Fruit fly (Drosophila melanogaster) whole organism, adult: ENCODE measurements around the gene CG2691.

Source experiments
- CG11617 ChIP-seq: fragments of 200-800 bp; sonication (Bioruptor generic); optimal IDR thresholded peaks from 2 replicates; lab custom pipeline; 2017; ENCODE audit warnings: mild to moderate bottlenecking, missing biosample characterization, missing genetic modification reagents, missing genetic modification characterization
- CG12768 ChIP-seq: fragments of 200-800 bp; sonication (Bioruptor generic); optimal IDR thresholded peaks from 2 replicates; lab custom pipeline; 2017; ENCODE audit warnings: missing biosample characterization, missing genetic modification characterization, mild to moderate bottlenecking, moderate library complexity, missing genetic modification reagents
- CG14711 ChIP-seq: fragments of 200-800 bp; sonication (Bioruptor generic); optimal IDR thresholded peaks from 2 replicates; lab custom pipeline; 2018; ENCODE audit warnings: missing biosample characterization, mild to moderate bottlenecking, missing genetic modification characterization, moderate library complexity
- CG1620 ChIP-seq: fragments of 200-800 bp; sonication (Bioruptor generic); optimal IDR thresholded peaks from 2 replicates; lab custom pipeline; 2016; ENCODE audit warnings: missing biosample characterization, missing genetic modification characterization
- CG33017 ChIP-seq: fragments of 200-800 bp; sonication (Bioruptor generic); optimal IDR thresholded peaks from 2 replicates; lab custom pipeline; 2018; ENCODE audit warnings: missing biosample characterization, mild to moderate bottlenecking, missing genetic modification characterization, moderate library complexity
- CG5204 ChIP-seq: fragments of 200-800 bp; sonication (Bioruptor generic); optimal IDR thresholded peaks from 2 replicates; lab custom pipeline; 2016; ENCODE audit warnings: missing biosample characterization, missing genetic modification characterization
- CG7045 ChIP-seq: fragments of 200-800 bp; sonication (Bioruptor generic); optimal IDR thresholded peaks from 2 replicates; lab custom pipeline; 2017; ENCODE audit warnings: missing biosample characterization, mild to moderate bottlenecking, missing genetic modification characterization
- CG7101 ChIP-seq: fragments of 200-800 bp; sonication (Bioruptor generic); optimal IDR thresholded peaks from 2 replicates; lab custom pipeline; 2018; ENCODE audit warnings: missing biosample characterization, mild to moderate bottlenecking, missing genetic modification characterization, moderate library complexity
- Clk ChIP-seq: fragments of 200-800 bp; sonication (Bioruptor generic); optimal IDR thresholded peaks from 2 replicates; lab custom pipeline; 2017; ENCODE audit warnings: missing biosample characterization, missing genetic modification characterization
- Crg-1 ChIP-seq: fragments of 200-800 bp; sonication (Bioruptor generic); optimal IDR thresholded peaks from 2 replicates; lab custom pipeline; 2016; ENCODE audit warnings: missing biosample characterization, missing genetic modification characterization
- Hr96 ChIP-seq: fragments of 200-800 bp; sonication (Bioruptor generic); optimal IDR thresholded peaks from 2 replicates; lab custom pipeline; 2016; ENCODE audit warnings: missing biosample characterization, missing genetic modification characterization
- Mnt ChIP-seq: fragments of 200-800 bp; sonication (Bioruptor generic); optimal IDR thresholded peaks from 2 replicates; lab custom pipeline; 2016; ENCODE audit warnings: missing biosample characterization, mild to moderate bottlenecking, missing genetic modification characterization
- bab1 ChIP-seq: fragments of 200-800 bp; sonication (Bioruptor generic); optimal IDR thresholded peaks from 3 replicates; lab custom pipeline; 2019; ENCODE audit warnings: missing biosample characterization, mild to moderate bottlenecking, missing genetic modification characterization, moderate library complexity
- cic ChIP-seq: fragments of 200-800 bp; sonication (Bioruptor generic); optimal IDR thresholded peaks from 2 replicates; lab custom pipeline; 2017; ENCODE audit warnings: missing biosample characterization, mild to moderate bottlenecking, missing genetic modification characterization, moderate library complexity
- cnc ChIP-seq, 2 experiments: fragments of >200 bp; optimal IDR thresholded peaks; 2 replicates each; lab custom pipeline; 2017
- kay ChIP-seq: fragments of 200-800 bp; sonication (Bioruptor generic); peaks from one replicate; lab custom pipeline; 2016; ENCODE audit warnings: missing biosample characterization, missing genetic modification characterization, borderline replicate concordance
- ovo ChIP-seq: fragments of 200-800 bp; sonication (Bioruptor generic); optimal IDR thresholded peaks from 2 replicates; lab custom pipeline; 2016; ENCODE audit warnings: missing biosample characterization, missing genetic modification characterization
- pad ChIP-seq: fragments of 200-800 bp; sonication (Bioruptor generic); optimal IDR thresholded peaks from 3 replicates; lab custom pipeline; 2017; ENCODE audit warnings: missing biosample characterization, missing genetic modification characterization, mild to moderate bottlenecking, moderate library complexity, missing genetic modification reagents
- tj ChIP-seq: fragments of 200-800 bp; sonication (Bioruptor generic); optimal IDR thresholded peaks from 3 replicates; lab custom pipeline; 2017; ENCODE audit warnings: missing biosample characterization, mild to moderate bottlenecking, missing genetic modification characterization, moderate library complexity
- toe ChIP-seq: fragments of 200-800 bp; sonication (Bioruptor generic); optimal IDR thresholded peaks from 2 replicates; lab custom pipeline; 2016; ENCODE audit warnings: missing biosample characterization, missing genetic modification characterization

Gene CG2691

DNA sequence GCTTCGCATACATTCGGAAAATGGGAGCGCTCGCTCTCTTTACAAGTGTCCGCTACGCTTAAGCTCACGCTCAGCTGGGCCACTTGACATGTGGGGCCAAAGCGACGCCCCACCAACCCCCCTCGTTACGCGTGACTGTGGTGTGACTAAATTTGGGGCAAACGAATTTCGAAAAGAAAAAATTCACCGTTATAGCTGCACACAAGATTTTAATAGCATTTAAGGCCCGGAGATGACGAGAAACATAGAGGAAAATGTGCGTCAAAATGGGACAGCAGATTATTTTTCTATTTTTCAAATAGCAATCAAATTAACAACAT is 16.4 kb upstream of the CG2691 start:
- TF ChIP-seq cnc (optimal IDR thresholded peaks at IDR 0.05; lab: Kevin White, UChicago) (no peak), ovo (GFP tag; lab: Kevin White, UChicago) (peak; percentile 60), pad (peak; percentile 58)

dm6 chrX:13639998-13640691 is 15.9 kb upstream of the CG2691 start:
- peak; percentile 80 for TF ChIP-seq Clk (GFP tag; lab: Kevin White, UChicago)
- TF ChIP-seq bab1 (GFP tag; lab: Kevin White, UChicago), result peak; percentile 97
- peak; percentile 84 for TF ChIP-seq toe (GFP tag; lab: Kevin White, UChicago)
- peak; percentile 90 for TF ChIP-seq cic
- peak; percentile 93 for TF ChIP-seq CG33017
- TF ChIP-seq Mnt (GFP tag; lab: Kevin White, UChicago), result peak; percentile 95
- peak; percentile 89 for TF ChIP-seq pad
- TF ChIP-seq kay, result peak; percentile 85
- no peak for TF ChIP-seq cnc (optimal IDR thresholded peaks at IDR 0.05; lab: Kevin White, UChicago)
- peak; percentile 91 for TF ChIP-seq tj (GFP tag; lab: Kevin White, UChicago)
- peak; percentile 94 for TF ChIP-seq CG12768
- peak; percentile 98 for TF ChIP-seq CG7101 (tag; lab: Kevin White, UChicago)
- peak; percentile 88 for TF ChIP-seq CG7045 (GFP tag; lab: Kevin White, UChicago)
- TF ChIP-seq Crg-1 (GFP tag; lab: Kevin White, UChicago), result peak; percentile 96
- TF ChIP-seq Hr96 (GFP tag; lab: Kevin White, UChicago), result peak; percentile 95
- peak; percentile 94 for TF ChIP-seq CG1620
- TF ChIP-seq CG11617 (GFP tag; lab: Kevin White, UChicago), result peak; percentile 95
- peak; percentile 77 for TF ChIP-seq ovo (GFP tag; lab: Kevin White, UChicago)
- TF ChIP-seq CG14711 (tag; lab: Kevin White, UChicago), result peak; percentile 95
- peak; percentile 92 for TF ChIP-seq CG5204 (GFP tag; lab: Kevin White, UChicago)

DNA sequence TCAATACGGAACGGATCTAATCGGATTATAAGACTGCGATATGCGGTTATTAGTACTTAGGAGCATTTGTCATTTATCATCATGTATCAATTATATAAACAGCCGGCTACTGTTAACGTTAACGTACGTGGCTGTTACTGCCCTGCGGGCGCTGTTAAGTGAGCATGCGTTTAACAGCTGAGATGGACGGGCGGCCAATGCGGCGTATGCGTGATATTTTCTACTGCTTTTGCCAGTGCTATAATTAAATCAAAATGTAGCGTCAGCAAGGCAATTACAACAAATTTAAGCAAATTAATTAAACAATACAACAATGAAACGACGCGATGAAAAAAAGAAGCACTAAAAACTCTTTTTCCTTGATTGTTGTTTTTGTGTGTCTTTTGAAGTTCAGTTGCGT is 13.4 kb upstream of the CG2691 start:
- TF ChIP-seq CG33017 (no peak), cic (no peak)

DNA sequence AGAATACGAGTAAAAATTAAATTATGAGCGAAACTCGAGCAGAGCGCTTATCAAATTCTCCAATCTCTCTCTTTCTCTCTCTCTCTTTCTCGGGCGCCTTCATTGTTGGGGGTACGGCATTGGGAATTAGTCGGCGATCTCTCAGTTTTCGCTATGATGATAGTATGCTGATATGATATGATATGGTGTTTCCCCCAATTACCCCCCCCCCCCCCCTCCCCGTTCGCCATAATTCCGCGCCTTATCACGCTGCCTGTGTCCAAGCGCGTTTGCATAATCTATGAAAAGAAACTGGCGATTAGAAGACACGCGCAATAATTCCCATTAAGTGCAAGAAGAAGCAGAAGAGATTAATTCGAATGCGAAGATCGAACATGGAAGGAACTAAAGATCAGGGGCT is 12.6 kb upstream of the CG2691 start:
- TF ChIP-seq ovo (GFP tag; lab: Kevin White, UChicago) (no peak), CG5204 (GFP tag; lab: Kevin White, UChicago) (no peak), CG12768 (no peak), Crg-1 (GFP tag; lab: Kevin White, UChicago) (no peak), CG11617 (GFP tag; lab: Kevin White, UChicago) (no peak), pad (no peak), cic (no peak), CG1620 (no peak), CG14711 (tag; lab: Kevin White, UChicago) (no peak)

DNA sequence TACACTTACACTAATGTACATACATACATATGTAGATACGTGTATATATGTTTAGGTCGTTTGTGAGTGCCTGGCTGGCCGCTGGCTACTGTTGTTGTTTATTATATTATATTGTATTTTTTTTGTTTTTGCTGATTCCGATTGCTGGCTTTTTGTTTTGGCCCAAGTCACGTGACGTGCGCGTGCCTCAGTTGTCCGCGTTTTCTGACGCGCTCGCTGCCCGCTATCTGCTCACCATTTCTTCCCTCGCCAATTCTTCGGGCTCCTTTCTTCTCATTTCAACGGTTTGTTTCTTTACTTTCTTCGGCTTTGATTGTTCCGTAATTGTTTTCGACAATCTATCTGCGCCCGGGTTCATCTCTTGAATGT is 10.8 kb upstream of the CG2691 start:
- TF ChIP-seq Mnt (GFP tag; lab: Kevin White, UChicago) (no peak), tj (GFP tag; lab: Kevin White, UChicago) (peak; percentile 45), CG7045 (GFP tag; lab: Kevin White, UChicago) (no peak)

- peak; percentile 15 for TF ChIP-seq pad
- TF ChIP-seq CG7101 (tag; lab: Kevin White, UChicago), result peak; percentile 58
- TF ChIP-seq CG1620, result no peak
- no peak for TF ChIP-seq CG12768
- TF ChIP-seq tj (GFP tag; lab: Kevin White, UChicago), result peak; percentile 53
- TF ChIP-seq CG14711 (tag; lab: Kevin White, UChicago), result peak; percentile 38
- TF ChIP-seq bab1 (GFP tag; lab: Kevin White, UChicago), result peak; percentile 81
- TF ChIP-seq cnc (optimal IDR thresholded peaks at IDR 0.05; lab: Kevin White, UChicago), result no peak
- no peak for TF ChIP-seq Crg-1 (GFP tag; lab: Kevin White, UChicago)
- TF ChIP-seq toe (GFP tag; lab: Kevin White, UChicago), result no peak
- TF ChIP-seq ovo (GFP tag; lab: Kevin White, UChicago), result peak; percentile 33
- TF ChIP-seq cic, result peak; percentile 5
- TF ChIP-seq Clk (GFP tag; lab: Kevin White, UChicago), result no peak
- TF ChIP-seq CG5204 (GFP tag; lab: Kevin White, UChicago), result peak; percentile 32
- TF ChIP-seq Hr96 (GFP tag; lab: Kevin White, UChicago), result peak; percentile 58
- TF ChIP-seq CG33017, result peak; percentile 16
- TF ChIP-seq CG7045 (GFP tag; lab: Kevin White, UChicago), result no peak
- TF ChIP-seq CG11617 (GFP tag; lab: Kevin White, UChicago), result peak; percentile 14
- peak; percentile 4 for TF ChIP-seq kay
Measured at dm6 chrX:13634254-13634999, 10.2 kb upstream of the CG2691 start.
